Worm (Caenorhabditis elegans) whole organism, mixed stage, embryonic: ENCODE data around the gene psd-1.

Experiments used
- blmp-1 ChIP-seq: fragments of 150-350 bp; optimal IDR thresholded peaks from 2 replicates; lab custom pipeline; 2014; ENCODE audit warnings: missing biosample characterization, missing genetic modification characterization
- lin-13 ChIP-seq: fragments of 150-350 bp; optimal IDR thresholded peaks from 2 replicates; lab custom pipeline; 2014; ENCODE audit warnings: missing biosample characterization, missing genetic modification characterization
- lsy-2 ChIP-seq: fragments of 150-350 bp; optimal IDR thresholded peaks from 2 replicates; lab custom pipeline; 2014; ENCODE audit warnings: missing biosample characterization, missing genetic modification characterization
- mep-1 ChIP-seq: fragments of 150-350 bp; optimal IDR thresholded peaks from 2 replicates; lab custom pipeline; 2017; ENCODE audit warnings: missing biosample characterization, missing genetic modification reagents, missing genetic modification characterization, inconsistent platforms
- nhr-28 ChIP-seq: fragments of 150-350 bp; optimal IDR thresholded peaks from 2 replicates; lab custom pipeline; 2014; ENCODE audit warnings: missing biosample characterization, missing genetic modification characterization
- unc-39 ChIP-seq: fragments of 150-350 bp; optimal IDR thresholded peaks from 2 replicates; lab custom pipeline; 2014; ENCODE audit warnings: missing biosample characterization, missing genetic modification characterization
- unc-62 ChIP-seq: fragments of 150-350 bp; optimal IDR thresholded peaks from 2 replicates; lab custom pipeline; 2014; ENCODE audit warnings: missing biosample characterization, missing genetic modification reagents, missing genetic modification characterization
- ztf-11 ChIP-seq: fragments of 150-350 bp; optimal IDR thresholded peaks from 2 replicates; lab custom pipeline; 2014; ENCODE audit warnings: missing biosample characterization, missing genetic modification characterization

ce11 chrIII:7242988-7243387, 32.2 kb downstream of the psd-1 start, which contains the start of gene osm-10:
- no peak for TF ChIP-seq lsy-2
- TF ChIP-seq nhr-28 (tag; lab: Kevin White, UChicago) = no peak
- no peak for TF ChIP-seq unc-62 (GFP tag; lab: Kevin White, UChicago)
- TF ChIP-seq mep-1 (tag; lab: Kevin White, UChicago) = no peak
- TF ChIP-seq lin-13 (tag; lab: Kevin White, UChicago) = no peak
- TF ChIP-seq ztf-11 (tag; lab: Kevin White, UChicago) = no peak
- TF ChIP-seq unc-39 (tag; lab: Kevin White, UChicago) = no peak
- no peak for TF ChIP-seq blmp-1 (tag; lab: Kevin White, UChicago)
